Fruit fly (Drosophila melanogaster) S2 (cell line): ENCODE results near the gene Ptpmeg2.

Experiments used
- CG8478 ChIP-seq: fragments of >200 bp; optimal IDR thresholded peaks from 2 replicates; lab custom pipeline; 2018
- CTCF ChIP-seq, 2 experiments: fragments of >200 bp; optimal IDR thresholded peaks; 2 replicates each; lab custom pipeline; 2018

dm6 chrX:9646022-9646421, 12.9 kb downstream of the Ptpmeg2 start:
- no peak for TF ChIP-seq CG8478
- no peak for TF ChIP-seq CTCF (optimal IDR thresholded peaks at IDR 0.05; lab: Kevin White, UChicago)
